Fruit fly (Drosophila melanogaster) whole organism, embryonic: ENCODE measurements around the gene CG32225.

Source experiments
- B-H1 ChIP-seq: fragments of 200-800 bp; sonication (Bioruptor generic); IDR thresholded peaks from 3 replicates; pipeline ENCODE4 v1.3.6; 2022; ENCODE audit warnings: missing biosample characterization, missing genetic modification characterization
- CG10431 ChIP-seq: fragments of 200-800 bp; sonication (Bioruptor generic); optimal IDR thresholded peaks from 3 replicates; lab custom pipeline; 2018; ENCODE audit warnings: missing biosample characterization, mild to moderate bottlenecking, missing genetic modification characterization
- CG10654 ChIP-seq: fragments of 200-800 bp; sonication (Bioruptor generic); optimal IDR thresholded peaks from 2 replicates; lab custom pipeline; 2016; ENCODE audit warnings: missing biosample characterization, missing genetic modification characterization
- CG11247 ChIP-seq: fragments of 200-800 bp; sonication (Bioruptor generic); IDR thresholded peaks from 2 replicates; pipeline ENCODE4 v1.3.6; 2022; ENCODE audit warnings: missing biosample characterization, missing genetic modification characterization
- CG12769 ChIP-seq: fragments of 200-800 bp; sonication (Bioruptor generic); optimal IDR thresholded peaks from 2 replicates; lab custom pipeline; 2019; ENCODE audit warnings: missing biosample characterization, mild to moderate bottlenecking, missing genetic modification characterization, moderate library complexity
- CG14860 ChIP-seq: fragments of 200-800 bp; sonication (Bioruptor generic); IDR thresholded peaks from 3 replicates; pipeline ENCODE4 v1.3.6; 2022; ENCODE audit warnings: missing biosample characterization, missing genetic modification characterization; ENCODE audit not compliant: partially characterized antibody
- CG15479 ChIP-seq: fragments of 200-800 bp; sonication (Bioruptor generic); optimal IDR thresholded peaks from 3 replicates; lab custom pipeline; 2019; ENCODE audit warnings: missing biosample characterization, mild to moderate bottlenecking, missing genetic modification characterization, moderate library complexity
- CG17361 ChIP-seq: fragments of 200-800 bp; sonication (Bioruptor generic); IDR thresholded peaks from 3 replicates; pipeline ENCODE4 v1.3.6; 2022; ENCODE audit warnings: missing biosample characterization, missing genetic modification characterization
- CG1792 ChIP-seq: fragments of 200-800 bp; sonication (Bioruptor generic); optimal IDR thresholded peaks from 2 replicates; lab custom pipeline; 2016; ENCODE audit warnings: missing biosample characterization, missing genetic modification characterization
- CG1832 ChIP-seq: fragments of 200-800 bp; sonication (Bioruptor generic); optimal IDR thresholded peaks from 2 replicates; lab custom pipeline; 2017; ENCODE audit warnings: missing biosample characterization, mild to moderate bottlenecking, missing genetic modification characterization, inconsistent platforms
- CG2120 ChIP-seq: fragments of 200-800 bp; sonication (Bioruptor generic); optimal IDR thresholded peaks from 3 replicates; lab custom pipeline; 2016; ENCODE audit warnings: missing biosample characterization, missing genetic modification characterization
- CG3065 ChIP-seq: fragments of 200-800 bp; sonication (Bioruptor generic); optimal IDR thresholded peaks from 2 replicates; lab custom pipeline; 2016; ENCODE audit warnings: missing biosample characterization, missing genetic modification characterization
- CG32532 ChIP-seq: fragments of 200-800 bp; sonication (Bioruptor generic); IDR thresholded peaks from 2 replicates; pipeline ENCODE4 v1.3.6; 2022; ENCODE audit warnings: missing biosample characterization, missing genetic modification characterization
- CG4730 ChIP-seq: fragments of 200-800 bp; sonication (Bioruptor generic); IDR thresholded peaks from 2 replicates; pipeline ENCODE4 v1.3.6; 2022; ENCODE audit warnings: missing biosample characterization, missing genetic modification characterization
- CG7271 ChIP-seq: fragments of 200-800 bp; sonication (Bioruptor generic); optimal IDR thresholded peaks from 2 replicates; lab custom pipeline; 2018; ENCODE audit warnings: missing biosample characterization, mild to moderate bottlenecking, missing genetic modification characterization, moderate library complexity
- Dad ChIP-seq: fragments of 200-800 bp; sonication (Bioruptor generic); optimal IDR thresholded peaks from 3 replicates; lab custom pipeline; 2016; ENCODE audit warnings: missing biosample characterization, missing genetic modification characterization
- Deaf1 ChIP-seq: fragments of 200-800 bp; optimal IDR thresholded peaks from 3 replicates; lab custom pipeline; 2019; ENCODE audit warnings: missing biosample characterization, mild to moderate bottlenecking, missing genetic modification characterization, moderate library complexity
- Dfd ChIP-seq, 2 experiments: fragments of >200 bp; optimal IDR thresholded peaks; 2 replicates each; lab custom pipeline; 2017; ENCODE audit warnings: missing biosample characterization in 2 of 2, missing genetic modification characterization in 2 of 2
- Dll ChIP-seq: fragments of 200-800 bp; sonication (Bioruptor generic); IDR thresholded peaks from 4 replicates; pipeline ENCODE4 v1.3.6; 2022; ENCODE audit warnings: missing biosample characterization, missing genetic modification characterization; ENCODE audit not compliant: partially characterized antibody
- Fer1 ChIP-seq: fragments of 200-800 bp; sonication (Bioruptor generic); optimal IDR thresholded peaks from 2 replicates; lab custom pipeline; 2017; ENCODE audit warnings: missing biosample characterization, mild to moderate bottlenecking, missing genetic modification characterization
- GATAe ChIP-seq: fragments of 200-800 bp; sonication (Bioruptor generic); conservative IDR thresholded peaks from 2 replicates; pipeline ENCODE4 v1.3.6; 2022; ENCODE audit warnings: missing biosample characterization, missing genetic modification characterization
- H2.0 ChIP-seq: fragments of 200-800 bp; sonication (Bioruptor generic); IDR thresholded peaks from 2 replicates; pipeline ENCODE4 v1.3.6; 2022; ENCODE audit warnings: missing biosample characterization, missing genetic modification characterization
- Hmx ChIP-seq: fragments of 200-800 bp; sonication (Bioruptor generic); optimal IDR thresholded peaks from 2 replicates; lab custom pipeline; 2016; ENCODE audit warnings: missing biosample characterization, missing genetic modification characterization
- Hr78 ChIP-seq, 2 experiments: fragments of 200-800 bp in 1 of 2; fragments of >200 bp in 1 of 2; sonication (Bioruptor generic) in 1 of 2; optimal IDR thresholded peaks; 2 replicates each; lab custom pipeline; 2017 to 2019; ENCODE audit warnings: missing biosample characterization in 2 of 2, missing genetic modification characterization in 2 of 2, mild to moderate bottlenecking in 1 of 2, moderate library complexity in 1 of 2
- MBD-R2 ChIP-seq: fragments of 200-800 bp; sonication (Bioruptor generic); IDR thresholded peaks from 2 replicates; pipeline ENCODE4 v1.3.6; 2022; ENCODE audit warnings: missing biosample characterization, missing genetic modification characterization
- Xrp1 ChIP-seq: fragments of 200-800 bp; sonication (Bioruptor generic); IDR thresholded peaks from 2 replicates; pipeline ENCODE4 v1.3.6; 2022; ENCODE audit warnings: missing biosample characterization, missing genetic modification characterization
- ab ChIP-seq: fragments of 200-800 bp; sonication (Bioruptor generic); optimal IDR thresholded peaks from 2 replicates; lab custom pipeline; 2016; ENCODE audit warnings: missing biosample characterization, missing genetic modification characterization
- ash1 ChIP-seq: fragments of 200-800 bp; sonication (Bioruptor generic); optimal IDR thresholded peaks from 2 replicates; lab custom pipeline; 2018; ENCODE audit warnings: missing biosample characterization, mild to moderate bottlenecking, missing genetic modification characterization
- az2 ChIP-seq: fragments of 200-800 bp; sonication (Bioruptor generic); optimal IDR thresholded peaks from 3 replicates; lab custom pipeline; 2016; ENCODE audit warnings: missing biosample characterization, missing genetic modification characterization
- bcd ChIP-seq: fragments of 200-800 bp; sonication (Bioruptor generic); optimal IDR thresholded peaks from 2 replicates; lab custom pipeline; 2017; ENCODE audit warnings: missing biosample characterization, mild to moderate bottlenecking, missing genetic modification characterization
- croc ChIP-seq: fragments of 200-800 bp; sonication (Bioruptor generic); conservative IDR thresholded peaks from 3 replicates; pipeline ENCODE4 v1.3.6; 2022; ENCODE audit warnings: missing biosample characterization, missing genetic modification characterization
- dati ChIP-seq: fragments of 200-800 bp; sonication (Bioruptor generic); IDR thresholded peaks from 2 replicates; pipeline ENCODE4 v1.3.6; 2022; ENCODE audit warnings: missing biosample characterization, missing genetic modification characterization
- ems ChIP-seq: fragments of 200-800 bp; sonication (Bioruptor generic); optimal IDR thresholded peaks from 3 replicates; lab custom pipeline; 2016; ENCODE audit warnings: missing biosample characterization, missing genetic modification characterization
- fd64A ChIP-seq: fragments of 200-800 bp; sonication (Bioruptor generic); optimal IDR thresholded peaks from 3 replicates; lab custom pipeline; 2018; ENCODE audit warnings: missing biosample characterization, mild to moderate bottlenecking, missing genetic modification characterization
- fru ChIP-seq: fragments of >200 bp; optimal IDR thresholded peaks from 2 replicates; lab custom pipeline; 2017
- fu2 ChIP-seq: fragments of 200-800 bp; sonication (Bioruptor generic); optimal IDR thresholded peaks from 2 replicates; lab custom pipeline; 2016; ENCODE audit warnings: missing biosample characterization, missing genetic modification characterization
- gfzf ChIP-seq: fragments of 200-800 bp; sonication (Bioruptor generic); optimal IDR thresholded peaks from 2 replicates; lab custom pipeline; 2016; ENCODE audit warnings: missing biosample characterization, mild to moderate bottlenecking, missing genetic modification characterization, moderate library complexity
- ham ChIP-seq: fragments of 200-800 bp; sonication (Bioruptor generic); IDR thresholded peaks from 2 replicates; pipeline ENCODE4 v1.3.6; 2022; ENCODE audit warnings: missing biosample characterization, missing genetic modification characterization
- inv ChIP-seq: fragments of 200-800 bp; sonication (Bioruptor generic); IDR thresholded peaks from 2 replicates; pipeline ENCODE4 v1.3.6; 2022; ENCODE audit warnings: missing biosample characterization, missing genetic modification characterization; ENCODE audit not compliant: partially characterized antibody
- lbe ChIP-seq: fragments of 200-800 bp; sonication (Bioruptor generic); optimal IDR thresholded peaks from 2 replicates; lab custom pipeline; 2016; ENCODE audit warnings: missing biosample characterization, mild to moderate bottlenecking, missing genetic modification characterization
- pzg ChIP-seq: fragments of 200-800 bp; sonication (Bioruptor generic); optimal IDR thresholded peaks from 3 replicates; lab custom pipeline; 2018; ENCODE audit warnings: missing biosample characterization, mild to moderate bottlenecking, missing genetic modification characterization, moderate library complexity
- rib ChIP-seq: fragments of 200-800 bp; sonication (Bioruptor generic); IDR thresholded peaks from 2 replicates; pipeline ENCODE4 v1.3.6; 2022; ENCODE audit warnings: missing biosample characterization, missing genetic modification characterization
- sc ChIP-seq, 3 experiments: fragments of >200 bp in 2 of 3; fragments of 200-800 bp in 1 of 3; sonication (Bioruptor generic) in 1 of 3; optimal IDR thresholded peaks; 2 replicates in 2 of 3; 3 replicates in 1 of 3; lab custom pipeline; 2017; ENCODE audit warnings: mild to moderate bottlenecking in 1 of 3, missing biosample characterization in 1 of 3, missing genetic modification characterization in 1 of 3, missing genetic modification reagents in 1 of 3
- sd ChIP-seq: fragments of 200-800 bp; sonication (Bioruptor generic); optimal IDR thresholded peaks from 3 replicates; lab custom pipeline; 2018; ENCODE audit warnings: missing biosample characterization, mild to moderate bottlenecking, missing genetic modification characterization, moderate library complexity
- seq ChIP-seq: fragments of 200-800 bp; sonication (Bioruptor generic); IDR thresholded peaks from 2 replicates; pipeline ENCODE4 v1.3.6; 2022; ENCODE audit warnings: missing biosample characterization, missing genetic modification characterization
- so ChIP-seq: fragments of 200-800 bp; sonication (Bioruptor generic); IDR thresholded peaks from 3 replicates; pipeline ENCODE4 v1.3.6; 2022; ENCODE audit warnings: missing biosample characterization, missing genetic modification characterization
- sob ChIP-seq: fragments of 200-800 bp; sonication (Bioruptor generic); IDR thresholded peaks from 2 replicates; pipeline ENCODE4 v1.3.6; 2022; ENCODE audit warnings: missing biosample characterization, missing genetic modification characterization
- sr ChIP-seq: fragments of 200-800 bp; sonication (Bioruptor generic); IDR thresholded peaks from 3 replicates; pipeline ENCODE4 v1.3.6; 2022; ENCODE audit warnings: missing biosample characterization, missing genetic modification characterization
- twi ChIP-seq: fragments of 200-800 bp; optimal IDR thresholded peaks from 2 replicates; lab custom pipeline; 2019; ENCODE audit warnings: missing biosample characterization, mild to moderate bottlenecking, missing genetic modification characterization, moderate library complexity

The CG32225 gene

DNA sequence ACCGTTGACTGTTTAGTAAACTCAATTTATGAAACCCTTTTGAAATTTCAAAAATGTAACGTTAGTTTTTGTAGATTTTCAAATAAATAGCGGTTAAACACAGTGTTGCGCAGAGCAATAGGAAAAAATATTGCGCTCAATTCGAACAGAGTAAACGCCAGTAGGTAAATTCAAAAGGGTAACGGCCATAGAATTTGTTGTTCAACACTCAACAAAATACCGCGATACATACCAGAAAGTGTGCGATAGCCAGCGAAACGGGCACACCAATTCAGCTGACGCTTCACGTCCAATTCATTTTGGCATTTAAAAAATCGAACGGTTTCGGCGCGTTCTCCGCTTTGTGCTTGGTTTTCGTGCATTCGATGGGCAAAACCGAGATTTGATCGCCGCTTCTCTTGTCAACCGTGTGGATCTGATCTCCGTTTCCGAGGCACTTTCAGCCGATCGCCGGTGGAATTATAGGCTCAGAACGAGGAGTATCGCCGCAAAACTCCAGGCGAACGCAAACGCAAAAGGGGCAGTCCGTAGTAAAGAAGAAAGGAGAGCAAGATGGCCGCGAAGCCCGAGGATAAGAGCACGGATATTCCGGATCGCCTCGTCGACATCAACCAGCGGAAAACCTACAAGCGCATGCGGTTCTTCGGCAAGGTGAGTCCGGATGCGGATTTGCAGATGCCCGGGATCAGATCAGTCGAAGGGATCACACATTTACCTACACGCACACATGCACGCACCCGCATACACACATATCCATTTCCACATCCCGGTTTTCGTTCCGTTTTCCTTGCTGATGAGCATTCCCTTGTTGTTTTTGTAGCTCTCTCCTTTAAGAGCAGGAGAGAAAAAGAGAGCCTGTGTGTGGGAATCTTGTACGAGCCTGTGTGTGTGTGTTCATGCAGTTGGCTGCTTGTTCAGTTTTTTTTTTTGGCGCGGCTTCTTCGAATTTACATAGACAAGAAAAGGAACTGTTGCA lies 4.0 kb upstream of the CG32225 start:
- TF ChIP-seq CG12769 (peak; percentile 44), CG10654 (peak; percentile 11), H2.0 (GFP tag; lab: Robert Waterston, UW) (no peak), Dll (GFP tag; lab: Robert Waterston, UW) (peak; percentile 83), dati (GFP tag; lab: Robert Waterston, UW) (no peak), CG1832 (no peak), CG2120 (peak; percentile 75), B-H1 (GFP tag; lab: Robert Waterston, UW) (no peak), ab (GFP tag; lab: Kevin White, UChicago) (no peak), twi (tag; lab: Kevin White, UChicago) (no peak), Dfd (GFP tag; optimal IDR thresholded peaks at IDR 0.05; lab: Kevin White, UChicago) (no peak), CG4730 (no peak), so (GFP tag; lab: Robert Waterston, UW) (no peak), bcd (GFP tag; lab: Kevin White, UChicago) (peak; percentile 45), CG7271 (no peak), CG11247 (GFP tag; lab: Robert Waterston, UW) (peak; percentile 57), CG14860 (GFP tag; lab: Robert Waterston, UW) (peak; percentile 69), fru (no peak), CG15479 (peak; percentile 54), Fer1 (GFP tag; lab: Kevin White, UChicago) (peak; percentile 20), ham (GFP tag; lab: Robert Waterston, UW) (no peak), croc (GFP tag; lab: Robert Waterston, UW) (no peak), Deaf1 (tag; lab: Kevin White, UChicago) (no peak), CG17361 (GFP tag; lab: Robert Waterston, UW) (0 out of 3 replicates have a peak, but pooled peaks have one; percentile 33), ash1 (GFP tag; lab: Kevin White, UChicago) (no peak), gfzf (peak; percentile 85), sob (GFP tag; lab: Robert Waterston, UW) (peak; percentile 81), Dad (peak; percentile 70), GATAe (GFP tag; lab: Robert Waterston, UW) (no peak), Hmx (no peak), sr (GFP tag; lab: Robert Waterston, UW) (no peak), az2 (GFP tag; lab: Kevin White, UChicago) (peak; percentile 12), sc (optimal IDR thresholded peaks at IDR 0.05; lab: Kevin White, UChicago) (no peak), sc (GFP tag; optimal IDR thresholded peaks at IDR 0.05; lab: Kevin White, UChicago) (no peak), rib (GFP tag; lab: Robert Waterston, UW) (no peak), CG10431 (GFP tag; lab: Kevin White, UChicago) (no peak), MBD-R2 (GFP tag; lab: Robert Waterston, UW) (peak; percentile 75), Hr78 (GFP tag; optimal IDR thresholded peaks at IDR 0.05; lab: Kevin White, UChicago) (no peak), ems (peak; percentile 39), inv (GFP tag; lab: Robert Waterston, UW) (peak; percentile 77), CG1792 (GFP tag; lab: Kevin White, UChicago) (peak; percentile 66), pzg (GFP tag; lab: Kevin White, UChicago) (peak; percentile 95), CG32532 (GFP tag; lab: Robert Waterston, UW) (peak; percentile 62; the same call in 1 of the 2 replicates), fd64A (no peak), fu2 (peak; percentile 65), seq (GFP tag; lab: Robert Waterston, UW) (no peak), Xrp1 (GFP tag; lab: Robert Waterston, UW) (peak; percentile 53; the same call in 1 of the 2 replicates), lbe (GFP tag; lab: Kevin White, UChicago) (peak; percentile 1), sd (no peak), CG3065 (no peak)
